Fruit fly (Drosophila melanogaster): ENCODE results near the gene armi.

DNA sequence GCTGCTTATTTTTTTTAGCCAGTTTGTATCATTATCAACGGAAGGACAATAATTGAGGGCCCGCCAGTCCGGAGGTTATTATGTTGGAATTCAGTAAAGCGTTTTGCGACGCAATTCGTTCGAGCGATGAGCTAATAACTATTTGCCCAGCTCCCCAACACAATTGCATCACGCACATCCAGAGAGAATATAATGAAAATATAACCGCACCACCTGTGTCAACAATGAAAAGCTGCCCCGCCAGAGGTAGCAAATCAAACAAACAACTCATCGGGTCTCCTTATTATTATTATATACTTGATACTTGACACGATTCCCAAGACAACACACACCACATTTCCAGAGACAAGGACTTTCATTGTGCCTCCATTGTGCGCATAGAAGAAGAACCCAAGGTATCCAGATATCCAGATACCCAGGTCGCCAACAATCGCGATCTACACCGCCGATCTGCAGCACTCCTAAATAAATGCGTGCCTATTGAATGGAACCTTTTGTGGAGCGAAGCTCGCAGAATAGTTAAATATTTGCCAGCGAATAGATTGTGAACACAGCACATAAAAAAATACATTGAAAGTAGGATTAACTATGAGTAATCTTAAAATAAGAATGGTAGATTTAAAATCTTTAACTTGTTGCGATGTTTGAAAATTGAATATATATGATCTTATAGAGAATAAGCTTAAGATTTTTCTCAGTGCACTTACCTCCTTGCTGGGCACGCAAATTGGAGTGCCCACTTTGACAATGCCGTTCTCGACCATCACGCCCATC is 18.2 kb upstream of the armi start:
- peak; percentile 42 for TF ChIP-seq svp (GFP tag)
- TF ChIP-seq OdsH (GFP tag; optimal IDR thresholded peaks at IDR 0.05), result no peak
- TF ChIP-seq CG16779 (tag; optimal IDR thresholded peaks at IDR 0.05), result no peak
- peak; percentile 10 for TF ChIP-seq spab (GFP tag; optimal IDR thresholded peaks at IDR 0.05)
